Worm (Caenorhabditis elegans) whole organism, mixed stage, embryonic: ENCODE data around the gene nhr-78.

Source experiments
- M03D4.4 ChIP-seq: sonication (generic microtip); optimal IDR thresholded peaks from 2 replicates; lab custom pipeline; 2017; ENCODE audit warnings: mild to moderate bottlenecking, missing genetic modification characterization, missing compliant biosample characterization
- bed-3 ChIP-seq: fragments of 200-800 bp; sonication (Bioruptor generic); optimal IDR thresholded peaks from 3 replicates; lab custom pipeline; 2018; ENCODE audit warnings: mild to moderate bottlenecking, missing genetic modification characterization, moderate library complexity, missing compliant biosample characterization
- blmp-1 ChIP-seq: fragments of 150-350 bp; optimal IDR thresholded peaks from 2 replicates; lab custom pipeline; 2014; ENCODE audit warnings: missing biosample characterization, missing genetic modification characterization
- ceh-39 ChIP-seq: fragments of 150-350 bp; optimal IDR thresholded peaks from 2 replicates; lab custom pipeline; 2014; ENCODE audit warnings: missing biosample characterization, missing genetic modification characterization
- ceh-43 ChIP-seq: fragments of 200-800 bp; sonication (Bioruptor generic); optimal IDR thresholded peaks from 2 replicates; lab custom pipeline; 2018; ENCODE audit warnings: mild to moderate bottlenecking, missing genetic modification characterization, moderate library complexity, missing compliant biosample characterization
- ceh-83 ChIP-seq: fragments of 200-800 bp; sonication (Bioruptor generic); optimal IDR thresholded peaks from 2 replicates; lab custom pipeline; 2018; ENCODE audit warnings: mild to moderate bottlenecking, missing genetic modification characterization, missing compliant biosample characterization
- ces-1 ChIP-seq: fragments of 150-350 bp; optimal IDR thresholded peaks from 2 replicates; lab custom pipeline; 2014; ENCODE audit warnings: missing biosample characterization, missing genetic modification reagents, missing genetic modification characterization
- cnd-1 ChIP-seq: fragments of 200-800 bp; sonication (Bioruptor generic); optimal IDR thresholded peaks from 2 replicates; lab custom pipeline; 2018; ENCODE audit warnings: mild to moderate bottlenecking, missing genetic modification characterization, missing compliant biosample characterization
- drap-1 ChIP-seq: fragments of 200-800 bp; sonication (Bioruptor generic); optimal IDR thresholded peaks from 3 replicates; lab custom pipeline; 2018; ENCODE audit warnings: mild to moderate bottlenecking, missing genetic modification characterization, missing compliant biosample characterization
- elt-1 ChIP-seq: sonication (generic microtip); optimal IDR thresholded peaks from 2 replicates; lab custom pipeline; 2017; ENCODE audit warnings: missing genetic modification characterization, mild to moderate bottlenecking, missing compliant biosample characterization, antibody characterized with exemption, moderate library complexity, borderline replicate concordance; ENCODE audit not compliant: insufficient read depth
- elt-3 ChIP-seq: fragments of 150-350 bp; optimal IDR thresholded peaks from 2 replicates; lab custom pipeline; 2014; ENCODE audit warnings: missing biosample characterization, missing genetic modification characterization
- flh-1 ChIP-seq: fragments of 200-800 bp; sonication (Bioruptor generic); optimal IDR thresholded peaks from 2 replicates; lab custom pipeline; 2018; ENCODE audit warnings: mild to moderate bottlenecking, missing genetic modification characterization, moderate library complexity, missing compliant biosample characterization
- ham-2 ChIP-seq: fragments of 200-800 bp; sonication (Bioruptor generic); optimal IDR thresholded peaks from 2 replicates; lab custom pipeline; 2018; ENCODE audit warnings: mild to moderate bottlenecking, missing genetic modification characterization, missing compliant biosample characterization
- hlh-1 ChIP-seq: fragments of 150-350 bp; optimal IDR thresholded peaks from 2 replicates; lab custom pipeline; 2014; ENCODE audit warnings: missing biosample characterization, missing genetic modification reagents, missing genetic modification characterization
- lin-13 ChIP-seq: fragments of 150-350 bp; optimal IDR thresholded peaks from 2 replicates; lab custom pipeline; 2014; ENCODE audit warnings: missing biosample characterization, missing genetic modification characterization
- lin-32 ChIP-seq: fragments of 200-800 bp; sonication (Bioruptor generic); optimal IDR thresholded peaks from 2 replicates; lab custom pipeline; 2018; ENCODE audit warnings: mild to moderate bottlenecking, missing genetic modification characterization, missing compliant biosample characterization
- lsy-2 ChIP-seq: fragments of 150-350 bp; optimal IDR thresholded peaks from 2 replicates; lab custom pipeline; 2014; ENCODE audit warnings: missing biosample characterization, missing genetic modification characterization
- mab-5 ChIP-seq: fragments of 150-350 bp; optimal IDR thresholded peaks from 2 replicates; lab custom pipeline; 2014; ENCODE audit warnings: missing biosample characterization, missing genetic modification characterization
- mep-1 ChIP-seq: fragments of 150-350 bp; optimal IDR thresholded peaks from 2 replicates; lab custom pipeline; 2017; ENCODE audit warnings: missing biosample characterization, missing genetic modification reagents, missing genetic modification characterization, inconsistent platforms
- mls-2 ChIP-seq: sonication (generic microtip); optimal IDR thresholded peaks from 2 replicates; lab custom pipeline; 2016; ENCODE audit warnings: mild to moderate bottlenecking, missing genetic modification characterization, moderate library complexity, missing compliant biosample characterization
- nhr-12 ChIP-seq: fragments of 150-350 bp; optimal IDR thresholded peaks from 2 replicates; lab custom pipeline; 2014; ENCODE audit warnings: missing biosample characterization, missing genetic modification characterization
- nhr-2 ChIP-seq: fragments of 150-350 bp; optimal IDR thresholded peaks from 2 replicates; lab custom pipeline; 2014; ENCODE audit warnings: missing biosample characterization, missing genetic modification characterization
- nhr-237 ChIP-seq: fragments of 150-350 bp; optimal IDR thresholded peaks from 2 replicates; lab custom pipeline; 2014; ENCODE audit warnings: missing biosample characterization, missing genetic modification characterization
- nhr-28 ChIP-seq: fragments of 150-350 bp; optimal IDR thresholded peaks from 2 replicates; lab custom pipeline; 2014; ENCODE audit warnings: missing biosample characterization, missing genetic modification characterization
- nhr-76 ChIP-seq: sonication (generic microtip); optimal IDR thresholded peaks from 2 replicates; lab custom pipeline; 2017; ENCODE audit warnings: missing biosample characterization, missing genetic modification characterization
- pha-4 ChIP-seq: fragments of 150-350 bp; optimal IDR thresholded peaks from 2 replicates; lab custom pipeline; 2018; ENCODE audit warnings: missing biosample characterization, missing genetic modification reagents, missing genetic modification characterization
- sem-2 ChIP-seq: fragments of 200-800 bp; sonication (Bioruptor generic); optimal IDR thresholded peaks from 2 replicates; lab custom pipeline; 2018; ENCODE audit warnings: mild to moderate bottlenecking, missing genetic modification characterization, missing compliant biosample characterization
- snpc-4 ChIP-seq: fragments of 150-350 bp; optimal IDR thresholded peaks from 2 replicates; lab custom pipeline; 2014; ENCODE audit warnings: missing biosample characterization, missing genetic modification characterization
- sptf-1 ChIP-seq: sonication (generic microtip); optimal IDR thresholded peaks from 2 replicates; lab custom pipeline; 2017; ENCODE audit warnings: mild to moderate bottlenecking, missing genetic modification characterization, moderate library complexity, missing compliant biosample characterization
- tbx-8 ChIP-seq: fragments of 200-800 bp; sonication (Bioruptor generic); optimal IDR thresholded peaks from 2 replicates; lab custom pipeline; 2018; ENCODE audit warnings: mild to moderate bottlenecking, missing genetic modification characterization, moderate library complexity, missing compliant biosample characterization
- unc-120 ChIP-seq: sonication (generic microtip); optimal IDR thresholded peaks from 2 replicates; lab custom pipeline; 2017; ENCODE audit warnings: missing genetic modification characterization, missing compliant biosample characterization; ENCODE audit not compliant: poor library complexity, severe bottlenecking
- unc-39 ChIP-seq: fragments of 150-350 bp; optimal IDR thresholded peaks from 2 replicates; lab custom pipeline; 2014; ENCODE audit warnings: missing biosample characterization, missing genetic modification characterization
- unc-62 ChIP-seq: fragments of 150-350 bp; optimal IDR thresholded peaks from 2 replicates; lab custom pipeline; 2014; ENCODE audit warnings: missing biosample characterization, missing genetic modification reagents, missing genetic modification characterization
- zip-8 ChIP-seq: fragments of 150-350 bp; optimal IDR thresholded peaks from 2 replicates; lab custom pipeline; 2014; ENCODE audit warnings: missing biosample characterization, missing genetic modification characterization
- ztf-11 ChIP-seq: fragments of 150-350 bp; optimal IDR thresholded peaks from 2 replicates; lab custom pipeline; 2014; ENCODE audit warnings: missing biosample characterization, missing genetic modification characterization

Gene nhr-78

DNA sequence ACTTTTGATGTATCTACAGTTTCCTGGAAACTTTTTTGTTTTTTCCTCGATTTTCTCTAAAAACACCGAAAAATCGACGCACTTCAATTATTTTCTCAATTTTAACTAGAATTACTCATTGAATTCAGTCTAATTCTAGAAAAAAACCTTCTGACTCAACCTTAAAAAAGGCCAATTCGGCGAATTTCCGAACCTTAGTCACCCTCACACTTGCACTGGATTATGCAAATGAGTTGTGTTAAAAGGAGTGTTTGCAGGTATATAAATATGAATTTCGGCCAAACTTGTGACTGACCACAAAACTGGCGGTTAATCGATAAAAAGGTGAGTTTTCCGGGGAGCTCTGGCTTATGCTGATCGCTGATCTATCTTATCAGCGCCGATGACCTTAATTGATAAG lies 31.2 kb downstream of the nhr-78 start, which contains the start of gene ttr-20:
TSS of gene ttr-20 (plus strand) at position 301 of the 400 bp plus-strand sequence.
- TF ChIP-seq tbx-8 (no peak), lin-13 (tag; lab: Kevin White, UChicago) (no peak)

DNA sequence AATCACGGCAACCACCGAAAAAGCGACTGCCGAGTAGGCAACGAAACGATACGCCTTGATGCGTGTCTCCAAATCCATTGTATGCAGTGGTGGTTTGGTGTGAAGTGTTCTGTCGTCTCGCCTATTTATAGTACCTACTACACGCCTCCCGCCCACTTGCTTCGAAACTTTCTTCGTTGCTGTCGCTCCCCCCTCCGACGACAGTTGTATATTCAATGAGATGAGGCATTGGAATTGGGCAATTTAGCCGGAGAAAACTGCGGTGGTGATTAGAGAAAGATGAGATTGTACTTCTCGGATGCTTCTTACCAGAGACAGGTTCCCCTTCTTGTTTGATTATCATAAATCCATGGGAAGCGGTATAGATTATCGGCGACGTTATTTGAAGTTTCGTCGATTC lies 33.2 kb downstream of the nhr-78 start, which contains the start of gene col-34:
TSS of gene col-34 (minus strand) at position 101 of the 400 bp plus-strand sequence.
- TF ChIP-seq mep-1 (tag; lab: Kevin White, UChicago) (no peak), cnd-1 (tag; lab: Kevin White, UChicago) (no peak), lsy-2 (tag; lab: Kevin White, UChicago) (no peak), elt-1 (tag; lab: Kevin White, UChicago) (no peak), mab-5 (tag; lab: Kevin White, UChicago) (no peak), snpc-4 (no peak), blmp-1 (tag; lab: Kevin White, UChicago) (no peak), mls-2 (tag; lab: Kevin White, UChicago) (no peak), unc-39 (no peak), flh-1 (GFP tag; lab: Kevin White, UChicago) (no peak), nhr-12 (tag; lab: Kevin White, UChicago) (no peak), drap-1 (no peak), ceh-43 (GFP tag; lab: Kevin White, UChicago) (no peak)

DNA sequence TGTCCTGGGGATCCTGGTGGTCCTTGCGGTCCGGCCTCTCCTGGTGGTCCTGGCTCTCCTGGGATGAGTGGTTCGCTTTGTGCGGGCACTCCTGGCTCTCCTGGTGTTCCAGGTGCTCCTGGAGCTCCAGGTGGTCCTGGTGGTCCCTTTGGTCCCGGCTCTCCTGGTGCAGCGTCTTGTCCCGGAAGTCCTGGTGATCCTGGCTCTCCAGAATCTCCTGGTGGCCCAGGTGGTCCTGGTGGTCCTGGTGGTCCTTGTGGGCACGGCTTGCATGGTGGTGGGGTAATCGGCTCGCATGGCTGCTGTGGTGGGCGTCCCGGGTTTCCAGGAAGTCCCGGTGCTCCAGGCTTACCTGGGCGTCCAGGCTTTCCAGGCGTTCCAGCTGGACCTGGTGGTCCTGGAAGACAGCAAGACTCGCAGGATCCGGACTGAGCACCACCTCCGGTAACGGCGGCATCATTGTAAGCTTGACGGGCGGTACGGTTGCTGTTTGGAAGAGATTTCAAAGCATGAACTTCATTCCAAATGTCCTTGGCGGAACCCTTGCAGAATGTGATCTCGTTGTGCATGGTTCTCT lies 33.8 kb downstream of the nhr-78 start:
- no peak for TF ChIP-seq cnd-1 (tag; lab: Kevin White, UChicago)
- no peak for TF ChIP-seq nhr-28 (tag; lab: Kevin White, UChicago)
- no peak for TF ChIP-seq flh-1 (GFP tag; lab: Kevin White, UChicago)
- no peak for TF ChIP-seq ceh-83 (GFP tag; lab: Kevin White, UChicago)
- TF ChIP-seq unc-62: no peak
- TF ChIP-seq mab-5 (tag; lab: Kevin White, UChicago): no peak
- no peak for TF ChIP-seq hlh-1 (tag; lab: Kevin White, UChicago)
- TF ChIP-seq lsy-2 (tag; lab: Kevin White, UChicago): no peak
- no peak for TF ChIP-seq ham-2 (GFP tag; lab: Kevin White, UChicago)
- TF ChIP-seq unc-120 (tag; lab: Kevin White, UChicago): no peak
- no peak for TF ChIP-seq tbx-8
- no peak for TF ChIP-seq unc-39
- no peak for TF ChIP-seq bed-3 (GFP tag; lab: Kevin White, UChicago)
- TF ChIP-seq pha-4 (tag; lab: Kevin White, UChicago): no peak
- no peak for TF ChIP-seq mls-2 (tag; lab: Kevin White, UChicago)
- TF ChIP-seq mep-1 (tag; lab: Kevin White, UChicago): no peak
- TF ChIP-seq ceh-39 (tag; lab: Kevin White, UChicago): no peak
- TF ChIP-seq nhr-2: no peak
- no peak for TF ChIP-seq ztf-11 (tag; lab: Kevin White, UChicago)

DNA sequence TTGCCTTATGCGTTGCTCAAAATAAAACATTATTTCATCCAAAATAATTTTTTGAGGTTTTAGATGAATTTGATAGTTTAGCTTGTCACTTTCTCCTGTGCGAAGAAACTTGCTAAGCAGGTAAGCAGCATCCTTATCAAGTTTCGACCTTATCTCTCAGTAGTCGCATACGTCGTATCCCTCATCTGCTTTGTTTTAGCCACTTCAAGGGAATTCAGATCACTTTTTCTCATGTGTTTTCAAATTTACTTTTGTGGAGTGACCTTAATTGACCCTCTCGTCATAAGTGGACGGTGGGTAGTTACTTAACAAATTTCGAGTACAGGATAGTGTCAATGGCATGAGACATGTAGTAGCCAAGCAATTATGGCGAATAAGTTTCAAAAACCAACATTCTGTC lies 41.0 kb downstream of the nhr-78 start:
- no peak for TF ChIP-seq mls-2 (tag; lab: Kevin White, UChicago)
- TF ChIP-seq sptf-1: no peak
- TF ChIP-seq pha-4 (tag; lab: Kevin White, UChicago): no peak
- TF ChIP-seq snpc-4: no peak
- no peak for TF ChIP-seq unc-120 (tag; lab: Kevin White, UChicago)
- TF ChIP-seq blmp-1 (tag; lab: Kevin White, UChicago): no peak
- no peak for TF ChIP-seq cnd-1 (tag; lab: Kevin White, UChicago)
- no peak for TF ChIP-seq unc-62
- TF ChIP-seq ztf-11 (tag; lab: Kevin White, UChicago): no peak
- no peak for TF ChIP-seq nhr-237 (tag; lab: Kevin White, UChicago)
- TF ChIP-seq lsy-2 (tag; lab: Kevin White, UChicago): no peak
- TF ChIP-seq sem-2: no peak
- TF ChIP-seq flh-1 (GFP tag; lab: Kevin White, UChicago): no peak
- TF ChIP-seq nhr-28 (tag; lab: Kevin White, UChicago): no peak
- no peak for TF ChIP-seq elt-3 (tag; lab: Kevin White, UChicago)

DNA sequence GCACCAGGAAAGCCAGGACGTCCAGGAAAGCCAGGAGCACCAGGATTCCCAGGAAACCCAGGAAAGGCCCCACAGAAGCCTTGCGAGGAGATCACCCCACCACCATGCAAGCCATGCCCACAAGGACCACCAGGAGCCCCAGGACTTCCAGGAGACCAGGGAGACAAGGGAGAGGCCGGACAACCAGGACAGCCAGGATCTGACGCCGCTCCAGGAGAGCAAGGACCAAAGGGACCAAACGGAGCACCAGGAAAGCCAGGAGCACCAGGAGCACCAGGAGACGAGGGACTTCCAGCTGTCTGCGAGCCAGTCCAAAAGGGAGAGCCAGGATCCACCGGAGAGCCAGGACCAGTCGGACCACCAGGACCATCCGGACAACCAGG lies 41.7 kb downstream of the nhr-78 start:
- TF ChIP-seq nhr-12 (tag; lab: Kevin White, UChicago) (no peak), sptf-1 (no peak), sem-2 (no peak), ceh-83 (GFP tag; lab: Kevin White, UChicago) (no peak), blmp-1 (tag; lab: Kevin White, UChicago) (no peak), ceh-43 (GFP tag; lab: Kevin White, UChicago) (no peak), mab-5 (tag; lab: Kevin White, UChicago) (no peak), nhr-76 (tag; lab: Kevin White, UChicago) (no peak), unc-120 (tag; lab: Kevin White, UChicago) (no peak), ztf-11 (tag; lab: Kevin White, UChicago) (no peak), mep-1 (tag; lab: Kevin White, UChicago) (no peak), lin-13 (tag; lab: Kevin White, UChicago) (no peak), M03D4.4 (no peak), bed-3 (GFP tag; lab: Kevin White, UChicago) (no peak), unc-39 (no peak), zip-8 (tag; lab: Kevin White, UChicago) (no peak), ceh-39 (tag; lab: Kevin White, UChicago) (no peak), ces-1 (GFP tag; lab: Kevin White, UChicago) (no peak), lin-32 (no peak)
- TF ChIP-seq, all 35 proteins: peak for 0
